Fruit fly (Drosophila melanogaster): ENCODE measurements around the gene Spag1.

Spag1 gene

dm6 chr3R:26952200-26952856, 4.7 kb downstream of the Spag1 start (continued):
- TF ChIP-seq CG8290 (GFP tag; optimal IDR thresholded peaks at IDR 0.05) (no peak), CG8290 (tag; optimal IDR thresholded peaks at IDR 0.05) (peak in 1 of 2 experiments; percentile 57), mam (GFP tag; optimal IDR thresholded peaks at IDR 0.05) (peak; percentile 59), CG8281 (tag; optimal IDR thresholded peaks at IDR 0.05) (no peak), aop (GFP tag; IDR thresholded peaks at IDR 0.05) (no peak), lov (optimal IDR thresholded peaks at IDR 0.05) (no peak), lov (GFP tag; IDR thresholded peaks at IDR 0.05) (no peak), CG6765 (GFP tag; optimal IDR thresholded peaks at IDR 0.05) (no peak), CG17361 (GFP tag; IDR thresholded peaks at IDR 0.05) (no peak), Lpt (GFP tag; optimal IDR thresholded peaks at IDR 0.05) (no peak), nerfin-2 (GFP tag; IDR thresholded peaks at IDR 0.05; ENCODE audit: partially characterized antibody) (no peak), knrl (GFP tag; IDR thresholded peaks at IDR 0.05; ENCODE audit: partially characterized antibody) (no peak), CG42726 (GFP tag; IDR thresholded peaks at IDR 0.05; ENCODE audit: partially characterized antibody) (no peak), Sry-δ (GFP tag; optimal IDR thresholded peaks at IDR 0.05) (peak; percentile 13), Oli (tag; optimal IDR thresholded peaks at IDR 0.05) (no peak), zf30C (GFP tag; optimal IDR thresholded peaks at IDR 0.05) (no peak), gce (GFP tag; IDR thresholded peaks at IDR 0.05) (no peak), cg (GFP tag; optimal IDR thresholded peaks at IDR 0.05) (no peak), Taf1 (GFP tag; IDR thresholded peaks at IDR 0.05) (no peak), CG13287 (GFP tag; IDR thresholded peaks at IDR 0.05; ENCODE audit: partially characterized antibody) (no peak), CG10431 (GFP tag; optimal IDR thresholded peaks at IDR 0.05) (no peak), CG11696 (GFP tag; IDR thresholded peaks at IDR 0.05) (no peak), pan (optimal IDR thresholded peaks at IDR 0.05) (no peak), pan (GFP tag; optimal IDR thresholded peaks at IDR 0.05 in 1 of 2, IDR thresholded peaks at IDR 0.05 in 1 of 2) (no peak), dan (GFP tag; IDR thresholded peaks at IDR 0.05) (no peak), CG12744 (GFP tag; optimal IDR thresholded peaks at IDR 0.05) (no peak), cwo (GFP tag; optimal IDR thresholded peaks at IDR 0.05) (peak; percentile 74), CG12942 (GFP tag; optimal IDR thresholded peaks at IDR 0.05) (no peak), vvl (GFP tag; IDR thresholded peaks at IDR 0.05) (peak; percentile 32; the same call in 1 of the 2 replicates), CG15011 (GFP tag; optimal IDR thresholded peaks at IDR 0.05) (no peak), CG8089 (GFP tag; optimal IDR thresholded peaks at IDR 0.05) (no peak), CG13296 (GFP tag; optimal IDR thresholded peaks at IDR 0.05) (no peak), CG18262 (tag; optimal IDR thresholded peaks at IDR 0.05) (no peak), org-1 (GFP tag; optimal IDR thresholded peaks at IDR 0.05) (no peak), HmgD (GFP tag; optimal IDR thresholded peaks at IDR 0.05) (no peak), CG30403 (GFP tag; optimal IDR thresholded peaks at IDR 0.05) (peak; percentile 45), HLH54F (GFP tag; optimal IDR thresholded peaks at IDR 0.05) (no peak), Meics (GFP tag; optimal IDR thresholded peaks at IDR 0.05) (peak; percentile 63), pita (GFP tag; optimal IDR thresholded peaks at IDR 0.05) (no peak), Stat92E (GFP tag; optimal IDR thresholded peaks at IDR 0.05) (no peak), CG15073 (GFP tag; optimal IDR thresholded peaks at IDR 0.05) (no peak), Hr51 (GFP tag; optimal IDR thresholded peaks at IDR 0.05) (no peak), sna (GFP tag; IDR thresholded peaks at IDR 0.05; ENCODE audit: partially characterized antibody) (no peak), CG17568 (GFP tag; optimal IDR thresholded peaks at IDR 0.05) (peak; percentile 32), nerfin-1 (tag; optimal IDR thresholded peaks at IDR 0.05) (no peak), CG13894 (tag; optimal IDR thresholded peaks at IDR 0.05) (peak; percentile 10), CG8388 (GFP tag; optimal IDR thresholded peaks at IDR 0.05) (no peak), jigr1 (GFP tag; IDR thresholded peaks at IDR 0.05) (no peak), Sry-β (GFP tag; optimal IDR thresholded peaks at IDR 0.05) (no peak), CG5953 (GFP tag; IDR thresholded peaks at IDR 0.05) (no peak), CG6175 (GFP tag; IDR thresholded peaks at IDR 0.05) (no peak)
